Worm (Caenorhabditis elegans) whole organism, L4 larva: Measurements from ENCODE around the gene mpc-1.

Experiments
- ZK546.5 ChIP-seq, 2 experiments: sonication (generic microtip); optimal IDR thresholded peaks; 2 replicates each; lab custom pipeline; 2017; ENCODE audit warnings: missing biosample characterization in 2 of 2, missing genetic modification characterization in 2 of 2
- ama-1 ChIP-seq: fragments of 150-350 bp; optimal IDR thresholded peaks from 2 replicates; lab custom pipeline; 2014; ENCODE audit warnings: inconsistent platforms, mixed read lengths
- ceh-44 ChIP-seq: fragments of 200-800 bp; sonication (Bioruptor generic); IDR thresholded peaks from 2 replicates; pipeline ENCODE4 v1.3.6; 2022; ENCODE audit warnings: missing genetic modification reagents, missing genetic modification characterization, missing compliant biosample characterization
- ceh-82 ChIP-seq: sonication (generic microtip); optimal IDR thresholded peaks from 2 replicates; lab custom pipeline; 2017; ENCODE audit warnings: missing biosample characterization, missing genetic modification characterization
- fos-1 ChIP-seq: fragments of 150-350 bp; optimal IDR thresholded peaks from 2 replicates; lab custom pipeline; 2014; ENCODE audit warnings: missing biosample characterization, missing genetic modification characterization
- lin-38 ChIP-seq: fragments of 200-800 bp; sonication (Bioruptor generic); IDR thresholded peaks from 2 replicates; pipeline ENCODE4 v1.3.6; 2022; ENCODE audit warnings: missing genetic modification reagents, missing genetic modification characterization, missing compliant biosample characterization
- nhr-237 ChIP-seq: sonication (generic microtip); optimal IDR thresholded peaks from 2 replicates; lab custom pipeline; 2017; ENCODE audit warnings: missing biosample characterization, missing genetic modification characterization
- zfp-3 ChIP-seq: fragments of 200-800 bp; sonication (Bioruptor generic); conservative IDR thresholded peaks from 2 replicates; pipeline ENCODE4 v1.3.6; 2022; ENCODE audit warnings: missing genetic modification reagents, missing genetic modification characterization, missing compliant biosample characterization

- TF ChIP-seq ama-1 (lab: Kevin White, UChicago) (no peak), lin-38 (GFP tag; lab: Robert Waterston, UW) (peak; percentile 64), ceh-82 (no peak), zfp-3 (GFP tag; lab: Robert Waterston, UW) (0 out of 2 replicates have a peak, but pooled peaks have one; percentile 16), ZK546.5 (tag; optimal IDR thresholded peaks at IDR 0.05; lab: Kevin White, UChicago) (no peak), fos-1 (tag; lab: Kevin White, UChicago) (no peak), ceh-44 (GFP tag; lab: Robert Waterston, UW) (no peak), nhr-237 (tag; lab: Kevin White, UChicago) (no peak)
These were observed 36.8 kb downstream of the mpc-1 start, which contains the start of gene ceh-43 for ce11 chrIII:4449893-4450579.
